Worm (Caenorhabditis elegans): ENCODE measurements around the gene msp-152.
A peak's percentile ranks its signal among the peaks of the same experiment; 100 is the strongest.

The msp-152 gene

ce11 chrII:4966576-4966975 is 33.7 kb downstream of the msp-152 start:
- peak; percentile 97 for TF ChIP-seq elt-2 (tag; optimal IDR thresholded peaks at IDR 0.05)
- TF ChIP-seq pqm-1 (tag; optimal IDR thresholded peaks at IDR 0.05), result peak; percentile 0
- TF ChIP-seq lin-14 (GFP tag; optimal IDR thresholded peaks at IDR 0.05), result peak; percentile 30
- no peak for TF ChIP-seq nhr-11 (tag; optimal IDR thresholded peaks at IDR 0.05)
- no peak for TF ChIP-seq lin-13 (GFP tag; optimal IDR thresholded peaks at IDR 0.05)

- TF ChIP-seq elt-2 (tag; optimal IDR thresholded peaks at IDR 0.05) (peak; percentile 84), unc-30 (tag; optimal IDR thresholded peaks at IDR 0.05) (no peak)
These were observed 34.8 kb downstream of the msp-152 start for ce11 chrII:4967636-4968035.

ce11 chrII:4968863-4969262 is 36.0 kb downstream of the msp-152 start, which contains the start of gene shc-2:
Gene shc-2, plus strand, starts transcription at chrII:4969163.
- no peak for TF ChIP-seq ceh-88 (GFP tag; IDR thresholded peaks at IDR 0.05)
- TF ChIP-seq C04F5.9 (tag; optimal IDR thresholded peaks at IDR 0.05), result no peak
- TF ChIP-seq lin-14 (GFP tag; optimal IDR thresholded peaks at IDR 0.05), result no peak
- TF ChIP-seq vab-15 (tag; optimal IDR thresholded peaks at IDR 0.05), result no peak
- no peak for TF ChIP-seq ceh-63 (GFP tag; optimal IDR thresholded peaks at IDR 0.05)
- no peak for TF ChIP-seq zag-1 (tag; optimal IDR thresholded peaks at IDR 0.05)
- no peak for TF ChIP-seq ztf-11 (tag; optimal IDR thresholded peaks at IDR 0.05)

ce11 chrII:4974448-4974951 is 41.7 kb downstream of the msp-152 start:
- no peak for TF ChIP-seq skn-1 (tag; optimal IDR thresholded peaks at IDR 0.05)
- TF ChIP-seq ceh-82 (tag; optimal IDR thresholded peaks at IDR 0.05), result no peak
- no peak for TF ChIP-seq egl-27 (tag; optimal IDR thresholded peaks at IDR 0.05)
- no peak for TF ChIP-seq nhr-77 (tag; optimal IDR thresholded peaks at IDR 0.05)
- no peak for TF ChIP-seq mef-2 (tag; optimal IDR thresholded peaks at IDR 0.05)
- no peak for TF ChIP-seq rnt-1 (tag; optimal IDR thresholded peaks at IDR 0.05)
- no peak for TF ChIP-seq mab-9 (GFP tag; IDR thresholded peaks at IDR 0.05)
- TF ChIP-seq zag-1 (tag; optimal IDR thresholded peaks at IDR 0.05), result no peak
- TF ChIP-seq C16A3.4 (tag; optimal IDR thresholded peaks at IDR 0.05), result no peak
- no peak for TF ChIP-seq fkh-4 (tag; optimal IDR thresholded peaks at IDR 0.05; ENCODE audit: borderline replicate concordance)
- no peak for TF ChIP-seq nhr-237 (tag; optimal IDR thresholded peaks at IDR 0.05)
- no peak for TF ChIP-seq pag-3 (tag; optimal IDR thresholded peaks at IDR 0.05; ENCODE audit: borderline replicate concordance, insufficient read depth)
- TF ChIP-seq nhr-20 (tag; optimal IDR thresholded peaks at IDR 0.05), result no peak
- no peak for TF ChIP-seq zip-4 (GFP tag; optimal IDR thresholded peaks at IDR 0.05)
- no peak for TF ChIP-seq aly-2 (tag; optimal IDR thresholded peaks at IDR 0.05)
- no peak for TF ChIP-seq jun-1 (tag; optimal IDR thresholded peaks at IDR 0.05)
- TF ChIP-seq ceh-8 (GFP tag; optimal IDR thresholded peaks at IDR 0.05), result no peak

ce11 chrII:4975311-4975710 is 42.5 kb downstream of the msp-152 start:
- TF ChIP-seq hlh-17 (GFP tag; optimal IDR thresholded peaks at IDR 0.05; ENCODE audit: borderline replicate concordance) (no peak), blmp-1 (tag; optimal IDR thresholded peaks at IDR 0.05) (no peak), lin-14 (GFP tag; optimal IDR thresholded peaks at IDR 0.05) (no peak)

- no peak for TF ChIP-seq rnt-1 (tag; optimal IDR thresholded peaks at IDR 0.05)
- peak in 1 of 2 experiments; percentile 87 for TF ChIP-seq ztf-11 (tag; optimal IDR thresholded peaks at IDR 0.05)
- no peak for TF ChIP-seq dsc-1 (tag; optimal IDR thresholded peaks at IDR 0.05)
- peak; percentile 11 for TF ChIP-seq blmp-1 (tag; optimal IDR thresholded peaks at IDR 0.05)
- TF ChIP-seq lin-35 (GFP tag; optimal IDR thresholded peaks at IDR 0.05), result no peak
- TF ChIP-seq C34B4.2 (tag; optimal IDR thresholded peaks at IDR 0.05), result no peak
- no peak for TF ChIP-seq Y116A8C.19 (tag; optimal IDR thresholded peaks at IDR 0.05; ENCODE audit: borderline replicate concordance)
- TF ChIP-seq nhr-47 (tag; optimal IDR thresholded peaks at IDR 0.05), result no peak
- TF ChIP-seq efl-1 (optimal IDR thresholded peaks at IDR 0.05), result no peak
- TF ChIP-seq efl-1 (GFP tag; optimal IDR thresholded peaks at IDR 0.05 in 1 of 2), result peak in 1 of 2 experiments; percentile 64
- TF ChIP-seq nhr-85 (tag), result peak; percentile 66
- TF ChIP-seq unc-98 (GFP tag; IDR thresholded peaks at IDR 0.05), result no peak
- no peak for TF ChIP-seq elt-2 (tag; optimal IDR thresholded peaks at IDR 0.05)
- TF ChIP-seq ceh-8 (GFP tag; optimal IDR thresholded peaks at IDR 0.05), result no peak
- TF ChIP-seq mab-9 (GFP tag; IDR thresholded peaks at IDR 0.05), result no peak
- TF ChIP-seq tbx-2 (tag; optimal IDR thresholded peaks at IDR 0.05), result peak; percentile 58
- no peak for TF ChIP-seq tlp-1 (tag; optimal IDR thresholded peaks at IDR 0.05)
- no peak for TF ChIP-seq sup-37 (GFP tag; optimal IDR thresholded peaks at IDR 0.05)
These were observed 49.0 kb downstream of the msp-152 start for ce11 chrII:4981682-4982404.
